Fruit fly (Drosophila melanogaster): ENCODE measurements around the gene Sf3b5.

Sf3b5 gene

dm6 chr3R:8980776-8981165 lies 34.4 kb downstream of the Sf3b5 start, which contains the start of gene CAHbeta (continued):
- TF ChIP-seq Dp (GFP tag; optimal IDR thresholded peaks at IDR 0.05) = no peak
- TF ChIP-seq CG18262 (tag; optimal IDR thresholded peaks at IDR 0.05) = no peak
- TF ChIP-seq nerfin-2 (GFP tag; IDR thresholded peaks at IDR 0.05; ENCODE audit: partially characterized antibody) = no peak
- no peak for TF ChIP-seq CG32767 (GFP tag; IDR thresholded peaks at IDR 0.05)
- no peak for TF ChIP-seq CG7839 (tag; optimal IDR thresholded peaks at IDR 0.05)
- no peak for TF ChIP-seq pan (optimal IDR thresholded peaks at IDR 0.05)
- no peak for TF ChIP-seq pan (GFP tag; optimal IDR thresholded peaks at IDR 0.05 in 1 of 2, IDR thresholded peaks at IDR 0.05 in 1 of 2)
- TF ChIP-seq CG10543 (GFP tag; optimal IDR thresholded peaks at IDR 0.05) = peak; percentile 74
- TF ChIP-seq CG13624 (GFP tag; optimal IDR thresholded peaks at IDR 0.05) = peak; percentile 31
- TF ChIP-seq CG8281 (tag; optimal IDR thresholded peaks at IDR 0.05) = no peak
- no peak for TF ChIP-seq Hmr (GFP tag; optimal IDR thresholded peaks at IDR 0.05)
- TF ChIP-seq tll (GFP tag; optimal IDR thresholded peaks at IDR 0.05) = no peak
- no peak for TF ChIP-seq CG15011 (GFP tag; optimal IDR thresholded peaks at IDR 0.05)
- no peak for TF ChIP-seq Side (GFP tag; optimal IDR thresholded peaks at IDR 0.05)
- no peak for TF ChIP-seq croc (GFP tag; conservative IDR thresholded peaks at IDR 0.05)
- no peak for TF ChIP-seq Hr3 (GFP tag; optimal IDR thresholded peaks at IDR 0.05)
- no peak for TF ChIP-seq org-1 (GFP tag; optimal IDR thresholded peaks at IDR 0.05)
- no peak for TF ChIP-seq crol (GFP tag; IDR thresholded peaks at IDR 0.05)
- no peak for TF ChIP-seq jumu (GFP tag; optimal IDR thresholded peaks at IDR 0.05)
- no peak for TF ChIP-seq esg (GFP tag; conservative IDR thresholded peaks at IDR 0.05)
- no peak for TF ChIP-seq zf30C (GFP tag; optimal IDR thresholded peaks at IDR 0.05)
- no peak for TF ChIP-seq Hsf (GFP tag; optimal IDR thresholded peaks at IDR 0.05)
- no peak for TF ChIP-seq zen (tag; optimal IDR thresholded peaks at IDR 0.05)
- TF ChIP-seq CG15269 (tag; optimal IDR thresholded peaks at IDR 0.05) = no peak
- TF ChIP-seq CG11456 (GFP tag; IDR thresholded peaks at IDR 0.05) = no peak
- no peak for TF ChIP-seq CG2875 (GFP tag; optimal IDR thresholded peaks at IDR 0.05)
- TF ChIP-seq Blimp-1 (GFP tag; optimal IDR thresholded peaks at IDR 0.05) = no peak
- peak in 1 of 2 experiments; percentile 13 for TF ChIP-seq Hr51 (GFP tag; optimal IDR thresholded peaks at IDR 0.05)
- TF ChIP-seq insv (GFP tag; optimal IDR thresholded peaks at IDR 0.05) = no peak
- TF ChIP-seq dpn (GFP tag; optimal IDR thresholded peaks at IDR 0.05) = no peak
- TF ChIP-seq Taf1 (GFP tag; IDR thresholded peaks at IDR 0.05) = no peak
- no peak for TF ChIP-seq Oaz (GFP tag; IDR thresholded peaks at IDR 0.05)
- TF ChIP-seq odd (GFP tag; optimal IDR thresholded peaks at IDR 0.05) = no peak
- TF ChIP-seq CG8765 (GFP tag; IDR thresholded peaks at IDR 0.05) = no peak
- no peak for TF ChIP-seq CkIIα-i1 (GFP tag; IDR thresholded peaks at IDR 0.05)
- TF ChIP-seq hbn (GFP tag; IDR thresholded peaks at IDR 0.05; ENCODE audit: partially characterized antibody) = no peak
- no peak for TF ChIP-seq NFAT (GFP tag; IDR thresholded peaks at IDR 0.05)
- TF ChIP-seq Doc2 (GFP tag; IDR thresholded peaks at IDR 0.05) = no peak
- TF ChIP-seq dm (GFP tag; optimal IDR thresholded peaks at IDR 0.05) = no peak
- TF ChIP-seq seq (GFP tag; IDR thresholded peaks at IDR 0.05) = no peak
- no peak for TF ChIP-seq CG12391 (tag; optimal IDR thresholded peaks at IDR 0.05)
- TF ChIP-seq gsb (GFP tag; IDR thresholded peaks at IDR 0.05) = no peak
- TF ChIP-seq CG4282 (GFP tag; optimal IDR thresholded peaks at IDR 0.05) = no peak
- no peak for TF ChIP-seq slbo (GFP tag; IDR thresholded peaks at IDR 0.05)
- no peak for TF ChIP-seq CG4360 (GFP tag; IDR thresholded peaks at IDR 0.05)
- TF ChIP-seq Xrp1 (GFP tag; IDR thresholded peaks at IDR 0.05) = no peak
- no peak for TF ChIP-seq abd-A (tag; optimal IDR thresholded peaks at IDR 0.05)
- no peak for TF ChIP-seq CG14860 (GFP tag; IDR thresholded peaks at IDR 0.05; ENCODE audit: partially characterized antibody)
- TF ChIP-seq CG9215 (GFP tag; IDR thresholded peaks at IDR 0.05) = no peak
- no peak for TF ChIP-seq Antp (GFP tag; optimal IDR thresholded peaks at IDR 0.05)
- no peak for TF ChIP-seq run (tag; optimal IDR thresholded peaks at IDR 0.05)
- no peak for TF ChIP-seq CG10431 (GFP tag; optimal IDR thresholded peaks at IDR 0.05)

Data from whole organism, embryonic.